Fruit fly (Drosophila melanogaster) whole organism, pupa: Measurements from ENCODE around the gene CASK.

ENCODE experiments used
- CG10348 ChIP-seq: fragments of 200-800 bp; sonication (Bioruptor generic); IDR thresholded peaks from 2 replicates; pipeline ENCODE4 v1.3.6; 2022; ENCODE audit warnings: missing biosample characterization, missing genetic modification characterization
- CG15710 ChIP-seq: fragments of 200-800 bp; sonication (Bioruptor generic); optimal IDR thresholded peaks from 2 replicates; lab custom pipeline; 2018; ENCODE audit warnings: missing biosample characterization, mild to moderate bottlenecking, missing genetic modification characterization, moderate library complexity
- CG17806 ChIP-seq: fragments of 200-800 bp; sonication (Bioruptor generic); optimal IDR thresholded peaks from 2 replicates; lab custom pipeline; 2018; ENCODE audit warnings: missing biosample characterization, mild to moderate bottlenecking, missing genetic modification characterization, moderate library complexity
- CG32121 ChIP-seq: fragments of 200-800 bp; sonication (Bioruptor generic); IDR thresholded peaks from 2 replicates; pipeline ENCODE4 v1.3.6; 2022; ENCODE audit warnings: missing biosample characterization, missing genetic modification characterization
- CG34367 ChIP-seq: fragments of 200-800 bp; sonication (Bioruptor generic); optimal IDR thresholded peaks from 2 replicates; lab custom pipeline; 2018; ENCODE audit warnings: missing biosample characterization, mild to moderate bottlenecking, missing genetic modification characterization
- CG4496 ChIP-seq: fragments of 200-800 bp; sonication (Bioruptor generic); IDR thresholded peaks from 3 replicates; pipeline ENCODE4 v1.3.6; 2022; ENCODE audit warnings: missing biosample characterization, missing genetic modification characterization
- CG8301 ChIP-seq: fragments of 200-800 bp; sonication (Bioruptor generic); optimal IDR thresholded peaks from 2 replicates; lab custom pipeline; 2018; ENCODE audit warnings: missing biosample characterization, mild to moderate bottlenecking, missing genetic modification characterization
- CG9948 ChIP-seq: fragments of 200-800 bp; sonication (Bioruptor generic); optimal IDR thresholded peaks from 2 replicates; lab custom pipeline; 2018; ENCODE audit warnings: missing biosample characterization, mild to moderate bottlenecking, missing genetic modification characterization, moderate library complexity
- D1 ChIP-seq: fragments of 200-800 bp; sonication (Bioruptor generic); optimal IDR thresholded peaks from 2 replicates; lab custom pipeline; 2018; ENCODE audit warnings: missing biosample characterization, mild to moderate bottlenecking, missing genetic modification characterization, moderate library complexity
- EcR ChIP-seq: fragments of 200-800 bp; sonication (Bioruptor generic); optimal IDR thresholded peaks from 3 replicates; lab custom pipeline; 2019; ENCODE audit warnings: missing biosample characterization, missing genetic modification characterization, mild to moderate bottlenecking, moderate library complexity, missing genetic modification reagents
- Pif1A ChIP-seq: fragments of 200-800 bp; sonication (Bioruptor generic); optimal IDR thresholded peaks from 3 replicates; lab custom pipeline; 2016; ENCODE audit warnings: missing biosample characterization, missing genetic modification characterization
- Pif1B ChIP-seq: fragments of 200-800 bp; sonication (Bioruptor generic); optimal IDR thresholded peaks from 3 replicates; lab custom pipeline; 2016; ENCODE audit warnings: missing biosample characterization, missing genetic modification characterization
- Snoo ChIP-seq: fragments of 200-800 bp; sonication (Bioruptor generic); optimal IDR thresholded peaks from 3 replicates; lab custom pipeline; 2017; ENCODE audit warnings: missing biosample characterization, mild to moderate bottlenecking, missing genetic modification characterization, inconsistent platforms
- gl ChIP-seq: fragments of 200-800 bp; sonication (Bioruptor generic); optimal IDR thresholded peaks from 2 replicates; lab custom pipeline; 2018; ENCODE audit warnings: missing biosample characterization, mild to moderate bottlenecking, missing genetic modification characterization

DNA sequence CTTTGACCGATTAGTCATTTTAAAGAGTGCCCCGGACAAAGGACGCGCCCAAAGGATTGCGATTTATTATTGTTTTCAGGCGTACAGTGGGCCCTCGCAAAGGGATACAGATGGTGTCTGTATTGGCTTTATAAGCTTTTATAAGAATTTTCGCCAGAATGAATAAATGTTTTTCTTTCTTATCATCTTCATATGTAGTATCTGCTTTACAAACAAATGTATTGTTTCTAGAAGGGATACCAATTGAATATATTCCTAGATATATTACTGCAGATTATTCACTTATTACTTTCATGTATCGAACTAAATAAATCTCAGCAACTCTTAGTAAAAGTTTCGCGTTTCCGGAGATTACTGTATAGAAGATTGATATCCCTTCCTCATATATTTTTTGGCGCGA, 35.0 kb upstream of the CASK start:
- no peak for TF ChIP-seq CG10348 (GFP tag; lab: Robert Waterston, UW)
- no peak for TF ChIP-seq CG4496 (GFP tag; lab: Robert Waterston, UW)
- no peak for TF ChIP-seq gl (tag; lab: Kevin White, UChicago)
- TF ChIP-seq CG34367, result no peak
- TF ChIP-seq CG32121, result no peak
- TF ChIP-seq CG9948 (tag; lab: Kevin White, UChicago), result no peak
- TF ChIP-seq CG8301 (tag; lab: Kevin White, UChicago), result no peak
- TF ChIP-seq Pif1B, result no peak
- TF ChIP-seq Snoo (tag; lab: Kevin White, UChicago), result no peak
- TF ChIP-seq Pif1A, result no peak
- no peak for TF ChIP-seq CG17806
- TF ChIP-seq D1 (tag; lab: Kevin White, UChicago), result no peak
- no peak for TF ChIP-seq EcR (GFP tag; lab: Kevin White, UChicago)
- TF ChIP-seq CG15710, result no peak
